Worm (Caenorhabditis elegans) whole organism, late embryonic: ENCODE results near the gene C23H3.5.

Experiments
- ama-1 ChIP-seq: fragments of 150-350 bp; optimal IDR thresholded peaks from 2 replicates; lab custom pipeline; 2014
- ceh-19 ChIP-seq: fragments of 200-800 bp; sonication (Bioruptor generic); optimal IDR thresholded peaks from 2 replicates; lab custom pipeline; 2018; ENCODE audit warnings: mild to moderate bottlenecking, missing genetic modification characterization, missing compliant biosample characterization
- ceh-24 ChIP-seq: sonication (generic microtip); optimal IDR thresholded peaks from 2 replicates; lab custom pipeline; 2016; ENCODE audit warnings: mild to moderate bottlenecking, missing genetic modification characterization, missing compliant biosample characterization
- dve-1 ChIP-seq: sonication (generic microtip); optimal IDR thresholded peaks from 2 replicates; lab custom pipeline; 2017; ENCODE audit warnings: antibody characterized with exemption, mild to moderate bottlenecking, missing genetic modification characterization, missing compliant biosample characterization
- elt-2 ChIP-seq: sonication (generic microtip); optimal IDR thresholded peaks from 2 replicates; lab custom pipeline; 2016; ENCODE audit warnings: missing genetic modification reagents, missing genetic modification characterization, missing compliant biosample characterization
- fax-1 ChIP-seq: sonication (generic microtip); optimal IDR thresholded peaks from 2 replicates; lab custom pipeline; 2016; ENCODE audit warnings: missing genotype, missing genetic modification characterization, missing compliant biosample characterization
- lin-11 ChIP-seq: fragments of 200-800 bp; sonication (Bioruptor generic); optimal IDR thresholded peaks from 2 replicates; lab custom pipeline; 2018; ENCODE audit warnings: mild to moderate bottlenecking, missing genetic modification characterization, missing compliant biosample characterization
- pha-2 ChIP-seq: sonication (generic microtip); optimal IDR thresholded peaks from 2 replicates; lab custom pipeline; 2017; ENCODE audit warnings: mild to moderate bottlenecking, missing genetic modification characterization, missing compliant biosample characterization
- sox-2 ChIP-seq: fragments of 200-800 bp; sonication (Bioruptor generic); IDR thresholded peaks from 2 replicates; pipeline ENCODE4 v1.3.6; 2022; ENCODE audit warnings: missing genetic modification reagents, missing genetic modification characterization, missing compliant biosample characterization
- unc-86 ChIP-seq: sonication (generic microtip); optimal IDR thresholded peaks from 2 replicates; lab custom pipeline; 2016; ENCODE audit warnings: missing genetic modification characterization, missing compliant biosample characterization

DNA sequence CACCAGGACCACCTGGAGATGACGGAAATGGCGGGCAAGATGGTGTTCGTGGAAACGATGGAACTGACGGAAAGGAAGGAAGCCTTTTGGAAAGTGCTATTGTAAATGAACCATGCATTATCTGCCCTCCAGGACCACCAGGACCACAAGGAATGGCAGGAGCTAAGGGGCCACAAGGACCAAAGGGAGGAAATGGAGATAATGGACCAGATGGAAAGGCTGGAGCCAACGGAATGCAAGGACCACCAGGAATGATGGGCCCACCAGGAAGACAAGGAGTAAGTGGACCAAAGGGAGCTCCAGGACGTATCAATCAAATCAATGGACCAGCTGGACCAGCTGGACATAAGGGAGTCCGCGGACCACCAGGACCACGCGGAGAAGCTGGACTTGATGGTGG lies 23.6 kb upstream of the C23H3.5 start:
- TF ChIP-seq ceh-19 (no peak), sox-2 (GFP tag; lab: Robert Waterston, UW) (no peak), ama-1 (lab: Kevin White, UChicago) (no peak), dve-1 (tag; lab: Kevin White, UChicago) (no peak), elt-2 (tag; lab: Kevin White, UChicago) (no peak), ceh-24 (no peak), fax-1 (tag; lab: Kevin White, UChicago) (no peak), lin-11 (tag; lab: Kevin White, UChicago) (no peak), unc-86 (tag; lab: Kevin White, UChicago) (no peak), pha-2 (no peak)
